Worm (Caenorhabditis elegans) whole organism, young adult: ENCODE data around the gene C44C10.5.

Experiments used
- ceh-100 ChIP-seq: fragments of 200-800 bp; sonication (Bioruptor generic); IDR thresholded peaks from 2 replicates; pipeline ENCODE4 v1.3.6; 2022; ENCODE audit warnings: missing genetic modification reagents, missing genetic modification characterization, missing compliant biosample characterization
- madf-6 ChIP-seq: fragments of 200-800 bp; sonication (Bioruptor generic); IDR thresholded peaks from 2 replicates; pipeline ENCODE4 v1.3.6; 2022; ENCODE audit warnings: missing genetic modification reagents, missing genetic modification characterization, missing compliant biosample characterization
- snpc-1.3 ChIP-seq: sonication (generic microtip); optimal IDR thresholded peaks from 2 replicates; lab custom pipeline; 2017; ENCODE audit warnings: missing genetic modification characterization, mild to moderate bottlenecking, missing compliant biosample characterization, antibody characterized with exemption, moderate library complexity, missing genotype, missing genetic modification reagents; ENCODE audit not compliant: insufficient read depth
- unc-62 ChIP-seq: fragments of 150-350 bp; optimal IDR thresholded peaks from 2 replicates; lab custom pipeline; 2014; ENCODE audit warnings: missing biosample characterization, missing genetic modification reagents, missing genetic modification characterization

- TF ChIP-seq unc-62 (GFP tag; lab: Kevin White, UChicago) (no peak), ceh-100 (no peak), snpc-1.3 (tag; lab: Kevin White, UChicago) (no peak), madf-6 (GFP tag; lab: Robert Waterston, UW) (no peak)
Observed at ce11 chrX:11650751-11651150, 39.6 kb upstream of the C44C10.5 start, which contains the start of gene cutl-11.
